Fruit fly (Drosophila melanogaster) whole organism, embryonic: ENCODE measurements around the gene plum.

Experiments used
- CG13123 ChIP-seq: fragments of 200-800 bp; sonication (Bioruptor generic); optimal IDR thresholded peaks from 2 replicates; lab custom pipeline; 2016; ENCODE audit warnings: missing biosample characterization, missing genetic modification characterization
- Dp ChIP-seq: fragments of 200-800 bp; sonication (Bioruptor generic); optimal IDR thresholded peaks from 2 replicates; lab custom pipeline; 2018; ENCODE audit warnings: missing biosample characterization, mild to moderate bottlenecking, missing genetic modification characterization, moderate library complexity

dm6 chr3R:26499136-26499535 is 35.9 kb downstream of the plum start:
- TF ChIP-seq Dp (no peak), CG13123 (no peak)
